Worm (Caenorhabditis elegans) whole organism, early embryonic: Measurements from ENCODE around the gene F59E11.7.

Experiments
- B0310.2 ChIP-seq: sonication (generic microtip); optimal IDR thresholded peaks from 2 replicates; lab custom pipeline; 2016; ENCODE audit warnings: mild to moderate bottlenecking, missing genetic modification characterization, missing compliant biosample characterization
- F13C5.2 ChIP-seq: sonication (generic microtip); optimal IDR thresholded peaks from 2 replicates; lab custom pipeline; 2017; ENCODE audit warnings: mild to moderate bottlenecking, missing genetic modification characterization, inconsistent platforms, missing compliant biosample characterization
- aly-1 ChIP-seq: sonication (generic microtip); optimal IDR thresholded peaks from 2 replicates; lab custom pipeline; 2016; ENCODE audit warnings: missing genetic modification characterization, missing compliant biosample characterization
- ama-1 ChIP-seq: fragments of 150-350 bp; optimal IDR thresholded peaks from 2 replicates; lab custom pipeline; 2014
- ceh-13 ChIP-seq: fragments of 200-800 bp; sonication (Bioruptor generic); optimal IDR thresholded peaks from 2 replicates; lab custom pipeline; 2018; ENCODE audit warnings: mild to moderate bottlenecking, missing genetic modification characterization, missing compliant biosample characterization
- ceh-36 ChIP-seq: sonication (generic microtip); optimal IDR thresholded peaks from 2 replicates; lab custom pipeline; 2016; ENCODE audit warnings: missing genetic modification characterization, inconsistent platforms, missing compliant biosample characterization
- ets-7 ChIP-seq: sonication (generic microtip); optimal IDR thresholded peaks from 2 replicates; lab custom pipeline; 2016; ENCODE audit warnings: missing genotype, missing genetic modification characterization, missing compliant biosample characterization
- flt-1 ChIP-seq: fragments of 200-800 bp; sonication (Bioruptor generic); IDR thresholded peaks from 2 replicates; pipeline ENCODE4 v1.3.6; 2022; ENCODE audit warnings: missing genetic modification characterization, missing compliant biosample characterization
- hmbx-1 ChIP-seq: sonication (generic microtip); optimal IDR thresholded peaks from 2 replicates; lab custom pipeline; 2016; ENCODE audit warnings: mild to moderate bottlenecking, missing genetic modification characterization, missing compliant biosample characterization
- hmg-4 ChIP-seq: fragments of 200-800 bp; sonication (Bioruptor generic); optimal IDR thresholded peaks from 2 replicates; lab custom pipeline; 2018; ENCODE audit warnings: mild to moderate bottlenecking, missing genetic modification characterization, missing compliant biosample characterization
- hnd-1 ChIP-seq: sonication (generic microtip); optimal IDR thresholded peaks from 2 replicates; lab custom pipeline; 2016; ENCODE audit warnings: missing genetic modification characterization, missing compliant biosample characterization
- pes-1 ChIP-seq: fragments of 200-800 bp; sonication (Bioruptor generic); IDR thresholded peaks from 2 replicates; pipeline ENCODE4 v1.3.6; 2022; ENCODE audit warnings: missing genetic modification reagents, missing genetic modification characterization, missing compliant biosample characterization
- scrt-1 ChIP-seq: fragments of 200-800 bp; sonication (Bioruptor generic); IDR thresholded peaks from 2 replicates; pipeline ENCODE4 v1.3.6; 2022; ENCODE audit warnings: missing genetic modification characterization, missing compliant biosample characterization
- sea-1 ChIP-seq: fragments of 200-800 bp; sonication (Bioruptor generic); conservative IDR thresholded peaks from 2 replicates; pipeline ENCODE4 v1.3.6; 2022; ENCODE audit warnings: missing genetic modification characterization, missing compliant biosample characterization
- tbx-11 ChIP-seq: fragments of 200-800 bp; sonication (Bioruptor generic); IDR thresholded peaks from 2 replicates; pipeline ENCODE4 v1.3.6; 2022; ENCODE audit warnings: missing genetic modification characterization, missing compliant biosample characterization
- tbx-37 ChIP-seq: fragments of 200-800 bp; sonication (Bioruptor generic); conservative IDR thresholded peaks from 2 replicates; pipeline ENCODE4 v1.3.6; 2022; ENCODE audit warnings: missing genetic modification reagents, missing genetic modification characterization, missing compliant biosample characterization
- tra-4 ChIP-seq: sonication (generic microtip); optimal IDR thresholded peaks from 2 replicates; lab custom pipeline; 2017; ENCODE audit warnings: missing genetic modification characterization, missing compliant biosample characterization

The F59E11.7 gene

DNA sequence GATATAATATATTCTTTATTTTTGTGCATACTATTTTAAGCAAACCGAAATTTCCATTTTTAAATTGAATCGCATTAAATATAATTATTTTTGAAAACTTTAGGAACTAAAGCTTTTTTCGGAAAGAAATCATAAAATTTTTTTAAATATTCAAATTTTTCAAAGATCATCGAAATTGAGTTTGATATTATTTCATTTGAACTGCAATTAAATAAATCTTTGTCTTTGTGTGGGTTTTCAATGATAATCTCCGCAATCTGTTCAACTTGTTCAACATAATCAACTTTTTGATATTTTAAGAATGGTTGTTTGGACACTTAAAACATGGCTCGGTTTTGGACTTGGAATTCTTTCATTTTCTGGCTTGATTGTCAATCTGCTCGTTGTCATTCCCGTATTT is 19.1 kb downstream of the F59E11.7 start, which contains the start of gene srx-2:
Gene srx-2 (plus strand): TSS at position 301 of the 400 bp plus-strand sequence.
- TF ChIP-seq hmbx-1 (tag; lab: Kevin White, UChicago) = no peak
- no peak for TF ChIP-seq ceh-13 (GFP tag; lab: Kevin White, UChicago)
- no peak for TF ChIP-seq scrt-1 (GFP tag; lab: Robert Waterston, UW)
- no peak for TF ChIP-seq hnd-1
- TF ChIP-seq aly-1 (tag; lab: Kevin White, UChicago) = no peak
- no peak for TF ChIP-seq flt-1 (GFP tag; lab: Robert Waterston, UW)
- TF ChIP-seq sea-1 (GFP tag; lab: Robert Waterston, UW) = no peak
- TF ChIP-seq F13C5.2 (tag; lab: Kevin White, UChicago) = no peak
- TF ChIP-seq ceh-36 (tag; lab: Kevin White, UChicago) = no peak
- no peak for TF ChIP-seq B0310.2
- TF ChIP-seq hmg-4 (GFP tag; lab: Kevin White, UChicago) = no peak
- no peak for TF ChIP-seq ama-1 (lab: Kevin White, UChicago)
- no peak for TF ChIP-seq pes-1
- TF ChIP-seq tbx-11 (GFP tag; lab: Robert Waterston, UW) = no peak
- TF ChIP-seq tra-4 = no peak
- TF ChIP-seq tbx-37 (GFP tag; lab: Robert Waterston, UW) = no peak
- no peak for TF ChIP-seq ets-7 (tag; lab: Kevin White, UChicago)

DNA sequence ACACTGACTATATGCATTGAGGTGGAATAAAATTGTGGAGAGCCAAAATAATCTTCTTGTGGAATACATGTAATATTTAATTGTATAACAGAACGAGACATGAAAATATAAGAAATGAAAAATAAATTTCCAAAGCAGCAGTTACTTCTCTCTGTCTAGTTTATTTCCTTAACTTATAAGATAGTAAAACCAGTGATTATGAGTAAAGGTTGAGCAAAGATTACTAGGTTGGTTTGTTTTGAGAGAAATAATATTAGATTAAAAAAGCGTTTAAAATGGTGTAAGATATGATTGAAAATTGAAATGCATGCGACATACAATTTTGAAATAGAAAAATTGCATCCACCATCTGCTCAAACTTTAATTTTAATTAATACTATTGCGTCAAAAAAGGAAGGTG is 23.7 kb downstream of the F59E11.7 start, which contains the start of gene srh-201:
Gene srh-201 (minus strand): TSS at position 101 of the 400 bp plus-strand sequence.
- TF ChIP-seq aly-1 (tag; lab: Kevin White, UChicago) (no peak), ets-7 (tag; lab: Kevin White, UChicago) (no peak), sea-1 (GFP tag; lab: Robert Waterston, UW) (no peak), tra-4 (no peak), hmg-4 (GFP tag; lab: Kevin White, UChicago) (no peak), pes-1 (no peak)

DNA sequence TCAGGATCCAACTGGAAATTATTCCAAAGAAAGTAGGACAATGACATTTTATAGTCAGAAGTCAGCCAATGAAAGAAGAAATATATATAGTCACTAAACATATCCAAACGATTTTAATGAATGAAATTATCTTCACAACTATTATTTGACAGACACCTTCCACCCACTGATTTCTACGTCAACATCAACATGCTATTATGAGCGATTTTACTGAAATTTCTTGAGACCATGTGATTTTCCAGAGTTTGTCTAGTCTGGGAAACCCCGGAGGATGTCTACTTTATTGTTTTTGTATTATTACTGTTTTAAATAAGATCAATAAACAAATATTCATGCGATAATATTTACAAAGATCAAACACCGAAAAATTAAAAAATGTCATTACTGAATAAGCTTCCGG is 25.5 kb downstream of the F59E11.7 start, which contains the start of gene srt-18:
Gene srt-18 (minus strand): TSS at position 101 of the 400 bp plus-strand sequence.
- TF ChIP-seq hmbx-1 (tag; lab: Kevin White, UChicago) (no peak), ceh-36 (tag; lab: Kevin White, UChicago) (no peak), tra-4 (no peak)

DNA sequence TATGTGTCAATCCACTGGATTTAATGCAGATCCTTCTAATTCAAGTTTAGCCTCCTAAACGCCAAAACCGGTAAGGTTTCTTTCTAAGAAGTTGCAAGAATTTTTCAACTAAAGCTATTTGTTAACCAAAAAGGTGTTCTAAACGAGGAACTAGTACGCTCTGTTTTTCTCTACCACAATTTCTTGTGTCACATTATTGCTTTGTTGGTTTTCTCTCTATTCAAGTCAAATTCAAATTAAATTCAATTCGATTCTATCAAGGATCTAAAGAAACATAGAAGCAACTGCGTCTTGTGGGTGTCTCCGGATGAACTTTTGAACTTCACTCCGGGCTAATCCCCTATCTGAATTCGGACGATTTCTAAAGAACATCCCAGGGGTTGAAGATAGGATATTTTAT is 26.4 kb downstream of the F59E11.7 start, which contains the start of gene oac-40:
Gene oac-40 (plus strand): TSS at position 301 of the 400 bp plus-strand sequence.
- TF ChIP-seq ets-7 (tag; lab: Kevin White, UChicago) = no peak
- no peak for TF ChIP-seq hnd-1
- TF ChIP-seq ceh-36 (tag; lab: Kevin White, UChicago) = no peak
- TF ChIP-seq B0310.2 = no peak
- TF ChIP-seq tra-4 = no peak
- TF ChIP-seq ama-1 (lab: Kevin White, UChicago) = no peak
- TF ChIP-seq aly-1 (tag; lab: Kevin White, UChicago) = no peak
- no peak for TF ChIP-seq F13C5.2 (tag; lab: Kevin White, UChicago)
- no peak for TF ChIP-seq tbx-11 (GFP tag; lab: Robert Waterston, UW)

DNA sequence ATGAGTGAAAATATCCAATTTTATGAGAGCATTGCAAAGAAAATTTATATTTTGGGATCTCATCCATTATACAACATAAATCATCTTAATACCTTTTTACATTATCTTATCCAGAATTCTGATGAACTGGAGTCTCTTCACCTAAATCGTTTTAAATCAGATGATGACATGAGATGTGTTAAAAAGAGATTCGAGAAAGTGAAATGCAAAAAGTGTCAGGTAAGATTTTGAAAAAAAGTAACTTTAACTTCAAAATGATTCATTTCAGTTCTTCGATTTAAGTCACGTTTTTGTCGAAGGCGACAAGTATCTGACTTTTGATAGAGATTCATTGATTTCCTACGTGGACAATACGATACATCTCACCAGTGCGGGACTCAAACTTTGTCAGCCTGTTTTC is 28.8 kb downstream of the F59E11.7 start:
- no peak for TF ChIP-seq flt-1 (GFP tag; lab: Robert Waterston, UW)
- TF ChIP-seq ceh-13 (GFP tag; lab: Kevin White, UChicago) = no peak
- no peak for TF ChIP-seq hmg-4 (GFP tag; lab: Kevin White, UChicago)

DNA sequence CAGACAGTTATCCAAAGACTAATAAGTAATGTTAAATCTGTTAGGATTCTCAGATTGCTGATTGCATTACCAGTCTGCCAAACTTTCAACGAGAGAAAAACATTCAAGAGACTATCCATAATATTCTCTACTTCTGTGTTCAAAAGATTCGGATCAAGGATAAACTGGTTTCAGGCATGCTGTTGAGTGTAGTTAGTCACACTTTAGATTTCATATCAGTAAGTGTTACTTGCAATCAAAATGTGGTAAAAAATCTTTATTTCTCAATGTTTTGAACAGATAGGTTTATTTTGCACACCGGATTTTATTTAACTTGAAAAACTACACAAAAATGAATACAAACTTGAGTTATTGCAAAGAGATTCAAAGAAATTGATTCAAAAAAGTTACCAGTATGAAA is 32.0 kb downstream of the F59E11.7 start, which contains the start of gene oac-41:
Gene oac-41 (minus strand): TSS at position 101 of the 400 bp plus-strand sequence.
- TF ChIP-seq ceh-13 (GFP tag; lab: Kevin White, UChicago) (no peak), hmbx-1 (tag; lab: Kevin White, UChicago) (no peak), sea-1 (GFP tag; lab: Robert Waterston, UW) (no peak), ama-1 (lab: Kevin White, UChicago) (no peak)

DNA sequence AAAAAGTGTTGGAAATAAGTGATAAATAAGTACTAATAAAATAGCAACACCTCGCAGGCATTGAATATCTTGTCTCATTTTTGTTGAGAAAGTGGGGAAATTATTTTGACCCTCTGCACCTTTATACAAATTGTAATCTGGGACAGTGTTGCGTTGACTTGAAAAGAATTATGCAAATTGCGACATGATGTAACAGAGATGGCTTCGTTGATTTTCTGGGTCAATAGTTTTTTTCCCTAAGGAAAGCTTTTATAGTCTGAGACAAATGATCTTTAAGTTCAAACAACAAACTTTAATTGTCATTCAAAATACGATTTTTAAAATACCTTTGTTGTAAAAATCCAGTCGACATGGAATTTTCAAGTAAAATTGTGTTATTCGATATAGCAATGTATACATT is 34.7 kb downstream of the F59E11.7 start, which contains the start of gene bus-1:
Gene bus-1 (minus strand): TSS at position 101 of the 400 bp plus-strand sequence.
- TF ChIP-seq ets-7 (tag; lab: Kevin White, UChicago) (no peak), ama-1 (lab: Kevin White, UChicago) (no peak), ceh-36 (tag; lab: Kevin White, UChicago) (no peak), ceh-13 (GFP tag; lab: Kevin White, UChicago) (no peak), hnd-1 (no peak), tbx-11 (GFP tag; lab: Robert Waterston, UW) (no peak), scrt-1 (GFP tag; lab: Robert Waterston, UW) (no peak), tra-4 (no peak), B0310.2 (no peak), sea-1 (GFP tag; lab: Robert Waterston, UW) (no peak), hmbx-1 (tag; lab: Kevin White, UChicago) (no peak), flt-1 (GFP tag; lab: Robert Waterston, UW) (no peak), hmg-4 (GFP tag; lab: Kevin White, UChicago) (no peak), pes-1 (no peak), tbx-37 (GFP tag; lab: Robert Waterston, UW) (no peak), F13C5.2 (tag; lab: Kevin White, UChicago) (no peak)

DNA sequence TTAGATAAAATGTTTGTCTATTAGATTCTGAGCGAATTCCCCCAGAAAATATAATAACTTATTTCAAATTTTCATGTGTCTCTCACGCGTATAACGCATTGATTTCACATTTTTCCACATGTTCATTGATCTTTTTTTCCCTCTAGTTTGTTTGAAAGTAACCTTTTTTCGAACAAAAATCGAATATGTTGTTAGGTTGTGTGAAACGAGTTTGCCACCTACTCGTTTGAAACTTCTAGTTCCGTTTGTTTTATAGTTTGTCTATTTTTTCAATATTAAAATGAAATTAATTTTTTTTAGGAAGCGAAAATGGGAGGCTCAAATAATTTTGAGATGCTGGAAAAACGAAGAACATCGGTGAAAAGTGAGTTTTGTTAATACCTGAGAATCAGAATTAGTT is 40.2 kb downstream of the F59E11.7 start, which contains the start of gene C25E10.5:
Gene C25E10.5 (plus strand): TSS at position 301 of the 400 bp plus-strand sequence.
- TF ChIP-seq ceh-13 (GFP tag; lab: Kevin White, UChicago) = no peak
- TF ChIP-seq flt-1 (GFP tag; lab: Robert Waterston, UW) = no peak
- TF ChIP-seq ceh-36 (tag; lab: Kevin White, UChicago) = no peak
- no peak for TF ChIP-seq tbx-37 (GFP tag; lab: Robert Waterston, UW)
- TF ChIP-seq tra-4 = no peak
- no peak for TF ChIP-seq F13C5.2 (tag; lab: Kevin White, UChicago)
- TF ChIP-seq hmg-4 (GFP tag; lab: Kevin White, UChicago) = no peak
- TF ChIP-seq sea-1 (GFP tag; lab: Robert Waterston, UW) = no peak
- TF ChIP-seq pes-1 = no peak
- TF ChIP-seq aly-1 (tag; lab: Kevin White, UChicago) = no peak
- no peak for TF ChIP-seq hmbx-1 (tag; lab: Kevin White, UChicago)
- no peak for TF ChIP-seq ama-1 (lab: Kevin White, UChicago)
- no peak for TF ChIP-seq tbx-11 (GFP tag; lab: Robert Waterston, UW)
